Fruit fly (Drosophila melanogaster): Measurements from ENCODE around the gene CG2124.

Gene CG2124

dm6 chrX:10580459-10581103 lies 15.3 kb upstream of the CG2124 start:
- TF ChIP-seq CG11617 (GFP tag; optimal IDR thresholded peaks at IDR 0.05) (no peak), pad (GFP tag; optimal IDR thresholded peaks at IDR 0.05) (no peak), CG7045 (GFP tag; optimal IDR thresholded peaks at IDR 0.05) (no peak), CG1620 (GFP tag; optimal IDR thresholded peaks at IDR 0.05) (no peak), CG33017 (tag; optimal IDR thresholded peaks at IDR 0.05) (no peak), bab1 (GFP tag; optimal IDR thresholded peaks at IDR 0.05) (no peak), ovo (GFP tag; optimal IDR thresholded peaks at IDR 0.05) (no peak), Clk (GFP tag; optimal IDR thresholded peaks at IDR 0.05) (no peak), cic (GFP tag; optimal IDR thresholded peaks at IDR 0.05) (no peak)

dm6 chrX:10581476-10581875 lies 14.4 kb upstream of the CG2124 start:
- TF ChIP-seq bab1 (GFP tag; optimal IDR thresholded peaks at IDR 0.05) (no peak), pad (GFP tag; optimal IDR thresholded peaks at IDR 0.05) (no peak), ovo (GFP tag; optimal IDR thresholded peaks at IDR 0.05) (no peak), tj (GFP tag; optimal IDR thresholded peaks at IDR 0.05) (no peak), Clk (GFP tag; optimal IDR thresholded peaks at IDR 0.05) (no peak), CG7101 (tag; optimal IDR thresholded peaks at IDR 0.05) (no peak), Crg-1 (GFP tag; optimal IDR thresholded peaks at IDR 0.05) (no peak), cic (GFP tag; optimal IDR thresholded peaks at IDR 0.05) (no peak), CG1620 (GFP tag; optimal IDR thresholded peaks at IDR 0.05) (no peak), Hr96 (GFP tag; optimal IDR thresholded peaks at IDR 0.05) (no peak), CG5204 (GFP tag; optimal IDR thresholded peaks at IDR 0.05) (no peak), CG14711 (tag; optimal IDR thresholded peaks at IDR 0.05) (no peak), toe (GFP tag; optimal IDR thresholded peaks at IDR 0.05) (no peak), CG7045 (GFP tag; optimal IDR thresholded peaks at IDR 0.05) (no peak)

- no peak for TF ChIP-seq CG33017 (tag; optimal IDR thresholded peaks at IDR 0.05)
- no peak for TF ChIP-seq cic (GFP tag; optimal IDR thresholded peaks at IDR 0.05)
- no peak for TF ChIP-seq CG1620 (GFP tag; optimal IDR thresholded peaks at IDR 0.05)
- no peak for TF ChIP-seq kay (GFP tag; ENCODE audit: borderline replicate concordance)
These were observed 13.9 kb upstream of the CG2124 start for dm6 chrX:10582064-10582463.

- peak; percentile 75 for TF ChIP-seq bab1 (GFP tag; optimal IDR thresholded peaks at IDR 0.05)
- TF ChIP-seq CG14711 (tag; optimal IDR thresholded peaks at IDR 0.05): no peak
These were observed 11.5 kb upstream of the CG2124 start for dm6 chrX:10584461-10584860.

- TF ChIP-seq cic (GFP tag; optimal IDR thresholded peaks at IDR 0.05) (peak; percentile 43), pad (GFP tag; optimal IDR thresholded peaks at IDR 0.05) (peak; percentile 88), kay (GFP tag; ENCODE audit: borderline replicate concordance) (peak; percentile 78), Mnt (GFP tag; optimal IDR thresholded peaks at IDR 0.05) (peak; percentile 43), ovo (GFP tag; optimal IDR thresholded peaks at IDR 0.05) (peak; percentile 43), CG7045 (GFP tag; optimal IDR thresholded peaks at IDR 0.05) (no peak), Hr96 (GFP tag; optimal IDR thresholded peaks at IDR 0.05) (peak; percentile 36), CG7101 (tag; optimal IDR thresholded peaks at IDR 0.05) (no peak), tj (GFP tag; optimal IDR thresholded peaks at IDR 0.05) (peak; percentile 68), bab1 (GFP tag; optimal IDR thresholded peaks at IDR 0.05) (peak; percentile 32), toe (GFP tag; optimal IDR thresholded peaks at IDR 0.05) (no peak)
These were observed 10.7 kb upstream of the CG2124 start, which contains the start of gene spri for dm6 chrX:10585158-10585634. Gene spri (minus strand): TSS chrX:10585422.

dm6 chrX:10586173-10586572 lies 9.7 kb upstream of the CG2124 start:
- TF ChIP-seq tj (GFP tag; optimal IDR thresholded peaks at IDR 0.05) (peak; percentile 96), kay (GFP tag; ENCODE audit: borderline replicate concordance) (no peak)

dm6 chrX:10587445-10587844 lies 8.5 kb upstream of the CG2124 start:
- TF ChIP-seq Hr96 (GFP tag; optimal IDR thresholded peaks at IDR 0.05) (no peak), CG5204 (GFP tag; optimal IDR thresholded peaks at IDR 0.05) (no peak), cic (GFP tag; optimal IDR thresholded peaks at IDR 0.05) (no peak), kay (GFP tag; ENCODE audit: borderline replicate concordance) (no peak), bab1 (GFP tag; optimal IDR thresholded peaks at IDR 0.05) (peak; percentile 95), CG14711 (tag; optimal IDR thresholded peaks at IDR 0.05) (peak; percentile 63), CG12768 (GFP tag; optimal IDR thresholded peaks at IDR 0.05) (no peak), cnc (optimal IDR thresholded peaks at IDR 0.05) (no peak), CG1620 (GFP tag; optimal IDR thresholded peaks at IDR 0.05) (no peak), Crg-1 (GFP tag; optimal IDR thresholded peaks at IDR 0.05) (no peak), CG11617 (GFP tag; optimal IDR thresholded peaks at IDR 0.05) (no peak), tj (GFP tag; optimal IDR thresholded peaks at IDR 0.05) (no peak), CG33017 (tag; optimal IDR thresholded peaks at IDR 0.05) (no peak), Mnt (GFP tag; optimal IDR thresholded peaks at IDR 0.05) (no peak), CG7101 (tag; optimal IDR thresholded peaks at IDR 0.05) (peak; percentile 24), CG7045 (GFP tag; optimal IDR thresholded peaks at IDR 0.05) (no peak), ovo (GFP tag; optimal IDR thresholded peaks at IDR 0.05) (no peak), Clk (GFP tag; optimal IDR thresholded peaks at IDR 0.05) (no peak), pad (GFP tag; optimal IDR thresholded peaks at IDR 0.05) (peak; percentile 7), toe (GFP tag; optimal IDR thresholded peaks at IDR 0.05) (no peak)

All from whole organism, adult.